Worm (Caenorhabditis elegans): ENCODE data around the gene C29E4.17.
A peak's percentile ranks its signal among the peaks of the same experiment; 100 is the strongest.

Gene C29E4.17

DNA sequence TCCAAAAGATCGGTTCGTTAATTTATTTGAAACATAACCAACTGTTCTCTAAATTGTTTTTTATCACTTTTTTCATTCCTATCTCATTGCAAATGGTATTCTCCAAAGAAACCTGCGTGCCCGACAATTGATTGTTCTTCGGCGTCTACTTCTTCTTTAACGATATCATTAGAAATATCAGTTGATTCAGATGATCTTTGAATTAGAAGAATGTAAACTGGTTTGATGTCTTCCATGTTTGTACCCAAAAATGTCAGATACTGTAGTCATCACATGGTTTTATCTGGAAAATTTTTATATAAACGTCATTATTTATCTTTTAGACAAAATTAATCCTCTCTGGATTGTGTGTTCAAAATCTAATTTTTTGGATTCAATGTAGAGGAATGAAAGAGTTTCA, 24.6 kb upstream of the C29E4.17 start (continued):
- TF ChIP-seq pag-3 (tag; optimal IDR thresholded peaks at IDR 0.05; ENCODE audit: borderline replicate concordance, insufficient read depth) (no peak), C04F5.9 (tag; optimal IDR thresholded peaks at IDR 0.05) (no peak), snpc-4 (tag; optimal IDR thresholded peaks at IDR 0.05) (no peak), sptf-1 (tag; optimal IDR thresholded peaks at IDR 0.05) (no peak), isw-1 (GFP tag; IDR thresholded peaks at IDR 0.05) (no peak), unc-62 (GFP tag; optimal IDR thresholded peaks at IDR 0.05) (no peak), pqm-1 (tag; optimal IDR thresholded peaks at IDR 0.05) (no peak), aha-1 (tag; optimal IDR thresholded peaks at IDR 0.05) (no peak)

DNA sequence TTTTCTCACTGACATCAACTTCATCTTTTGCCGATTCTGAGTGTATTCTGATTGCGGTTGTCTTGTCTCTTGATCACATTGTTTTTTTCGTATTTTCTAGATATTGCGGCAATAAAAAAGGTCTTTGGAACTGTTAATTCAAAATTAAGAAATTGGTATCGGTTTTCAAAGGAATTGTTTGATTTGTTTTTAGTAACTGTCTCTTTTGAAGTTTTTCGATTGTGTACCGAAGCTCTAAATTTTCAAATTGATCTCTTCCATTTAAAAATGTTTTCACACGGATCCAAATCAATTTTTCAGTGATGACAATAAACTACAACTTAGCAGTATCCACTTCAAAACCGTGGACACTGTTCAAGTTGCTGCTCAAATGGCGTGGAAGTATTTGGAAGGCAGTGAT, 21.6 kb upstream of the C29E4.17 start, which contains the start of gene best-24:
TSS of gene best-24 (plus strand) at position 301 of the 400 bp plus-strand sequence.
- TF ChIP-seq ztf-11 (tag; optimal IDR thresholded peaks at IDR 0.05): no peak
- no peak for TF ChIP-seq grh-1 (GFP tag; IDR thresholded peaks at IDR 0.05)
- no peak for TF ChIP-seq fos-1 (tag; optimal IDR thresholded peaks at IDR 0.05)
- no peak for TF ChIP-seq isw-1 (GFP tag; IDR thresholded peaks at IDR 0.05)
- TF ChIP-seq zip-4 (GFP tag; optimal IDR thresholded peaks at IDR 0.05): no peak
- peak; percentile 18 for TF ChIP-seq snu-23 (GFP tag; optimal IDR thresholded peaks at IDR 0.05)
- no peak for TF ChIP-seq swsn-7 (tag; optimal IDR thresholded peaks at IDR 0.05)
- peak in 1 of 2 experiments; percentile 10 for TF ChIP-seq lin-35 (GFP tag; optimal IDR thresholded peaks at IDR 0.05)
- no peak for TF ChIP-seq pag-3 (tag; optimal IDR thresholded peaks at IDR 0.05; ENCODE audit: borderline replicate concordance, insufficient read depth)
- TF ChIP-seq blmp-1 (tag; optimal IDR thresholded peaks at IDR 0.05): peak; percentile 23
- peak; percentile 17 for TF ChIP-seq lin-14 (GFP tag; optimal IDR thresholded peaks at IDR 0.05)
- no peak for TF ChIP-seq lin-13 (GFP tag; optimal IDR thresholded peaks at IDR 0.05)
- TF ChIP-seq xbp-1 (tag; optimal IDR thresholded peaks at IDR 0.05): no peak
- no peak for TF ChIP-seq fkh-8 (tag; optimal IDR thresholded peaks at IDR 0.05)
- TF ChIP-seq dpl-1 (GFP tag; optimal IDR thresholded peaks at IDR 0.05): no peak
- no peak for TF ChIP-seq efl-1 (optimal IDR thresholded peaks at IDR 0.05)
- TF ChIP-seq efl-1 (GFP tag; optimal IDR thresholded peaks at IDR 0.05 in 1 of 2): peak in 1 of 2 experiments; percentile 87
- TF ChIP-seq nhr-20 (tag; optimal IDR thresholded peaks at IDR 0.05): no peak

- no peak for TF ChIP-seq nhr-71 (tag; optimal IDR thresholded peaks at IDR 0.05)
- TF ChIP-seq mdl-1 (tag; optimal IDR thresholded peaks at IDR 0.05): no peak
- TF ChIP-seq zag-1 (tag; optimal IDR thresholded peaks at IDR 0.05): no peak
- TF ChIP-seq hlh-4 (tag; optimal IDR thresholded peaks at IDR 0.05): no peak
- TF ChIP-seq unc-130 (tag; optimal IDR thresholded peaks at IDR 0.05): no peak
- no peak for TF ChIP-seq grh-1 (GFP tag; IDR thresholded peaks at IDR 0.05)
- no peak for TF ChIP-seq tlp-1 (tag; optimal IDR thresholded peaks at IDR 0.05)
- no peak for TF ChIP-seq nhr-76 (tag; optimal IDR thresholded peaks at IDR 0.05)
- no peak for TF ChIP-seq efl-1 (optimal IDR thresholded peaks at IDR 0.05)
- TF ChIP-seq efl-1 (GFP tag; optimal IDR thresholded peaks at IDR 0.05 in 1 of 2): no peak
Observed at ce11 chrIII:7903427-7903826, 18.9 kb upstream of the C29E4.17 start.

- TF ChIP-seq rnt-1 (tag; optimal IDR thresholded peaks at IDR 0.05) (peak; percentile 48), nhr-11 (tag; optimal IDR thresholded peaks at IDR 0.05) (no peak), nhr-71 (tag; optimal IDR thresholded peaks at IDR 0.05) (peak; percentile 36)
Observed at ce11 chrIII:7907515-7907914, 14.8 kb upstream of the C29E4.17 start, which contains the start of gene pcp-5. pcp-5 (minus strand) TSS chrIII:7907615.

DNA sequence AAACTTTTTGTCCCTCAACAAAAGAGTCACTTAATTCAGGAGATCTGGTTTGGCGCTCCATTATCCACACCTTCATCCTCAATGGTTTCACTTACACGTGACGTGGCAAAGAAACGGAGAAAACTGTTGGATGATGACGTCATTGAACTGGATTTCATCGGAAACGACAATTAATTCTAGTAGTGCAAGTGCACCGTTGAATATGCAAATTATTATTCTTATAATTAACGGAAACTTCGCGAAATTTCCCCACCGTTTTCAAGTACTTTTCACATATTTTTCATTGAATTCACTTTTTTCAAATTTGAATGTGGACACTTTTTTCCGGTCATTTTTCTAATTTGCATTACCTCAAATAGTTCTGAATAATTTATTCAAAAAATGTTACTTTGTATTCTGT, 13.0 kb upstream of the C29E4.17 start, which contains the start of gene ZK688.1:
TSS of gene ZK688.1 (plus strand) at position 301 of the 400 bp plus-strand sequence.
- no peak for TF ChIP-seq efl-1 (optimal IDR thresholded peaks at IDR 0.05)
- TF ChIP-seq efl-1 (GFP tag; optimal IDR thresholded peaks at IDR 0.05 in 1 of 2): peak in 1 of 2 experiments; percentile 52
- no peak for TF ChIP-seq fos-1 (tag; optimal IDR thresholded peaks at IDR 0.05)

ce11 chrIII:7911621-7912020, 10.7 kb upstream of the C29E4.17 start, which contains the start of gene ZK688.7:
ZK688.7 (minus strand) TSS chrIII:7911634.
- TF ChIP-seq isw-1 (GFP tag; IDR thresholded peaks at IDR 0.05) (no peak), aha-1 (tag; optimal IDR thresholded peaks at IDR 0.05) (no peak), skn-1 (tag; optimal IDR thresholded peaks at IDR 0.05) (no peak), ets-5 (GFP tag; IDR thresholded peaks at IDR 0.05) (no peak), efl-3 (GFP tag; optimal IDR thresholded peaks at IDR 0.05) (no peak), nhr-28 (tag; optimal IDR thresholded peaks at IDR 0.05) (no peak), C34B4.2 (tag; optimal IDR thresholded peaks at IDR 0.05) (no peak), pax-3 (tag; optimal IDR thresholded peaks at IDR 0.05) (no peak), dpl-1 (GFP tag; optimal IDR thresholded peaks at IDR 0.05) (peak; percentile 8 to 34 (median 33)), fkh-10 (GFP tag; optimal IDR thresholded peaks at IDR 0.05) (no peak), lin-35 (GFP tag; optimal IDR thresholded peaks at IDR 0.05) (peak in 1 of 2 experiments; percentile 68), nhr-20 (tag; optimal IDR thresholded peaks at IDR 0.05) (peak; percentile 57), zag-1 (tag; optimal IDR thresholded peaks at IDR 0.05) (no peak), aly-2 (tag; optimal IDR thresholded peaks at IDR 0.05) (no peak), ceh-90 (tag; optimal IDR thresholded peaks at IDR 0.05) (no peak), Y116A8C.19 (tag; optimal IDR thresholded peaks at IDR 0.05; ENCODE audit: borderline replicate concordance) (no peak), efl-1 (optimal IDR thresholded peaks at IDR 0.05) (peak; percentile 1 to 30), efl-1 (GFP tag; optimal IDR thresholded peaks at IDR 0.05 in 1 of 2) (peak; percentile 19 to 71)

Measured in whole organism, L1 larva.